Fruit fly (Drosophila melanogaster): ENCODE data around the gene ebo.

dm6 chrX:437404-437803 lies 39.0 kb downstream of the ebo start, which contains the start of gene Pgcl:
- TF ChIP-seq Mio (GFP tag; optimal IDR thresholded peaks at IDR 0.05) (no peak), h (GFP tag; optimal IDR thresholded peaks at IDR 0.05) (no peak), Vsx2 (GFP tag; optimal IDR thresholded peaks at IDR 0.05; ENCODE audit: partially characterized antibody) (no peak)
